Worm (Caenorhabditis elegans) whole organism, late embryonic: ENCODE measurements around the gene F56D6.22.

Source experiments
- F13H6.1 ChIP-seq: sonication (generic microtip); optimal IDR thresholded peaks from 2 replicates; lab custom pipeline; 2016; ENCODE audit warnings: missing genetic modification characterization, missing compliant biosample characterization
- ahr-1 ChIP-seq: sonication (generic microtip); optimal IDR thresholded peaks from 2 replicates; lab custom pipeline; 2016; ENCODE audit warnings: missing genetic modification characterization, missing compliant biosample characterization
- ama-1 ChIP-seq: fragments of 150-350 bp; optimal IDR thresholded peaks from 2 replicates; lab custom pipeline; 2014
- hlh-15 ChIP-seq: sonication (generic microtip); optimal IDR thresholded peaks from 2 replicates; lab custom pipeline; 2016; ENCODE audit warnings: missing genetic modification characterization, missing compliant biosample characterization
- hlh-30 ChIP-seq: sonication (generic microtip); optimal IDR thresholded peaks from 2 replicates; lab custom pipeline; 2017; ENCODE audit warnings: antibody characterized with exemption, missing genetic modification characterization, missing compliant biosample characterization; ENCODE audit not compliant: insufficient read depth
- nhr-11 ChIP-seq: fragments of 150-350 bp; optimal IDR thresholded peaks from 2 replicates; lab custom pipeline; 2014; ENCODE audit warnings: missing biosample characterization, missing genetic modification characterization
- pag-3 ChIP-seq: sonication (generic microtip); optimal IDR thresholded peaks from 2 replicates; lab custom pipeline; 2016; ENCODE audit warnings: missing compliant biosample characterization, missing genetic modification characterization, borderline replicate concordance
- pha-4 ChIP-seq: fragments of 150-350 bp; optimal IDR thresholded peaks from 2 replicates; lab custom pipeline; 2018; ENCODE audit warnings: missing biosample characterization, missing genetic modification reagents, missing genetic modification characterization
- pqm-1 ChIP-seq: sonication (generic microtip); optimal IDR thresholded peaks from 2 replicates; lab custom pipeline; 2016; ENCODE audit warnings: missing genetic modification characterization, missing compliant biosample characterization
- ttx-3 ChIP-seq: sonication (generic microtip); optimal IDR thresholded peaks from 2 replicates; lab custom pipeline; 2016; ENCODE audit warnings: missing genetic modification reagents, missing genetic modification characterization, missing compliant biosample characterization
- unc-55 ChIP-seq: sonication (generic microtip); optimal IDR thresholded peaks from 2 replicates; lab custom pipeline; 2017; ENCODE audit warnings: missing biosample characterization, missing genetic modification reagents, missing genetic modification characterization
- unc-86 ChIP-seq: sonication (generic microtip); optimal IDR thresholded peaks from 2 replicates; lab custom pipeline; 2016; ENCODE audit warnings: missing genetic modification characterization, missing compliant biosample characterization

- no peak for TF ChIP-seq ahr-1 (tag; lab: Kevin White, UChicago)
- no peak for TF ChIP-seq pag-3 (tag; lab: Kevin White, UChicago)
- TF ChIP-seq ttx-3 (tag; lab: Kevin White, UChicago) = no peak
- no peak for TF ChIP-seq unc-55 (GFP tag; lab: Kevin White, UChicago)
- no peak for TF ChIP-seq hlh-15 (tag; lab: Kevin White, UChicago)
- peak; percentile 82 for TF ChIP-seq pqm-1 (tag; lab: Kevin White, UChicago)
- TF ChIP-seq hlh-30 (tag; lab: Kevin White, UChicago) = no peak
- TF ChIP-seq ama-1 (lab: Kevin White, UChicago) = no peak
- no peak for TF ChIP-seq pha-4
- TF ChIP-seq nhr-11 = no peak
- TF ChIP-seq F13H6.1 (tag; lab: Kevin White, UChicago) = no peak
- no peak for TF ChIP-seq unc-86 (tag; lab: Kevin White, UChicago)
Observed at ce11 chrIV:3899719-3900554, 7.5 kb downstream of the F56D6.22 start, which contains the start of gene srz-62.
